Fruit fly (Drosophila melanogaster): ENCODE measurements around the gene CG13607.

dm6 chr3R:24108902-24109389 lies 7.2 kb downstream of the CG13607 start, which contains the start of the genes eIF4EHP and CG18428:
- TF ChIP-seq inv (GFP tag; IDR thresholded peaks at IDR 0.05; ENCODE audit: partially characterized antibody) (no peak), Dip2 (GFP tag; IDR thresholded peaks at IDR 0.05) (no peak)
